Worm (Caenorhabditis elegans) whole organism, late embryonic: ENCODE results near the gene T04C12.9.
A peak's percentile ranks its signal among the peaks of the same experiment; 100 is the strongest.

Experiments
- C38D4.7 ChIP-seq: fragments of 200-800 bp; sonication (Bioruptor generic); optimal IDR thresholded peaks from 2 replicates; lab custom pipeline; 2018; ENCODE audit warnings: mild to moderate bottlenecking, missing genetic modification characterization, moderate library complexity, missing compliant biosample characterization
- ceh-22 ChIP-seq: sonication (generic microtip); optimal IDR thresholded peaks from 2 replicates; lab custom pipeline; 2017; ENCODE audit warnings: missing biosample characterization, missing genetic modification characterization
- elt-2 ChIP-seq: sonication (generic microtip); optimal IDR thresholded peaks from 2 replicates; lab custom pipeline; 2016; ENCODE audit warnings: missing genetic modification reagents, missing genetic modification characterization, missing compliant biosample characterization
- eyg-1 ChIP-seq: sonication (generic microtip); optimal IDR thresholded peaks from 2 replicates; lab custom pipeline; 2016; ENCODE audit warnings: missing genotype, missing genetic modification characterization, missing compliant biosample characterization
- hlh-8 ChIP-seq: sonication (generic microtip); optimal IDR thresholded peaks from 2 replicates; lab custom pipeline; 2016; ENCODE audit warnings: missing genotype, missing genetic modification characterization, missing compliant biosample characterization
- lin-11 ChIP-seq: fragments of 200-800 bp; sonication (Bioruptor generic); optimal IDR thresholded peaks from 2 replicates; lab custom pipeline; 2018; ENCODE audit warnings: mild to moderate bottlenecking, missing genetic modification characterization, missing compliant biosample characterization
- nhr-11 ChIP-seq: fragments of 150-350 bp; optimal IDR thresholded peaks from 2 replicates; lab custom pipeline; 2014; ENCODE audit warnings: missing biosample characterization, missing genetic modification characterization
- pax-1 ChIP-seq: fragments of 150-350 bp; optimal IDR thresholded peaks from 2 replicates; lab custom pipeline; 2014; ENCODE audit warnings: missing biosample characterization, missing genetic modification characterization
- pha-4 ChIP-seq: fragments of 150-350 bp; optimal IDR thresholded peaks from 2 replicates; lab custom pipeline; 2018; ENCODE audit warnings: missing biosample characterization, missing genetic modification reagents, missing genetic modification characterization
- syd-9 ChIP-seq: sonication (generic microtip); optimal IDR thresholded peaks from 2 replicates; lab custom pipeline; 2016; ENCODE audit warnings: mild to moderate bottlenecking, missing genetic modification characterization, moderate library complexity, missing compliant biosample characterization
- unc-42 ChIP-seq: sonication (generic microtip); optimal IDR thresholded peaks from 2 replicates; lab custom pipeline; 2016; ENCODE audit warnings: missing genotype, missing genetic modification characterization, missing compliant biosample characterization
- unc-86 ChIP-seq: sonication (generic microtip); optimal IDR thresholded peaks from 2 replicates; lab custom pipeline; 2016; ENCODE audit warnings: missing genetic modification characterization, missing compliant biosample characterization

- TF ChIP-seq nhr-11 (no peak), unc-86 (tag; lab: Kevin White, UChicago) (no peak), eyg-1 (no peak), pha-4 (tag; lab: Kevin White, UChicago) (no peak), ceh-22 (tag; lab: Kevin White, UChicago) (no peak), elt-2 (no peak), lin-11 (tag; lab: Kevin White, UChicago) (no peak), pax-1 (no peak), hlh-8 (tag; lab: Kevin White, UChicago) (no peak), C38D4.7 (GFP tag; lab: Kevin White, UChicago) (no peak), unc-42 (tag; lab: Kevin White, UChicago) (peak; percentile 25), syd-9 (tag; lab: Kevin White, UChicago) (no peak)
These were observed 12.4 kb upstream of the T04C12.9 start for ce11 chrV:11075209-11076027.
